Worm (Caenorhabditis elegans): ENCODE data around the gene hsd-3.

hsd-3 gene

DNA sequence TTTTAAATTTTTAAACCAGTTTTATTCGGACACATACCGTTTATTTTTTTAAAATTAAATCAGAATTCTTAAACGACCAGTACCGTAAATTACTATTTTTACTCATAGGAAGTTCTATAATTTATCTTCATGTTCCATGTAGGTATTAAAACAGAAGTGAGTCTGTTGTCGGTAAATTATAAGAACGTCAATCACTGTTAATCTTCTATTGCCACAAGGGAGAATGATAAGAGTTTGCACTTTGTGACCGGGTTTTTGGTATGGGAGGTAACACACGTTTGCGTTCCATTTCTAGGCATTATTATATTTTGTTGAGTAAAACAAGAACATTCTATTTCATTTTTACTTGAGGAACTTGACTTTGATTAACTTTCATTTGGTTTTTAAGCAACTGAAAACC lies at the start of gene hsd-3:
Gene hsd-3 (plus strand): TSS at position 301 of the 400 bp plus-strand sequence.
- TF ChIP-seq lin-13 (GFP tag; optimal IDR thresholded peaks at IDR 0.05) (no peak), nhr-23 (tag; optimal IDR thresholded peaks at IDR 0.05) (no peak), unc-55 (GFP tag; optimal IDR thresholded peaks at IDR 0.05) (no peak), nhr-11 (tag; optimal IDR thresholded peaks at IDR 0.05) (no peak), nhr-6 (tag; optimal IDR thresholded peaks at IDR 0.05) (no peak), mab-5 (tag; optimal IDR thresholded peaks at IDR 0.05) (no peak), R02D3.7 (tag; optimal IDR thresholded peaks at IDR 0.05) (no peak), unc-39 (tag; optimal IDR thresholded peaks at IDR 0.05) (no peak), ztf-4 (tag; optimal IDR thresholded peaks at IDR 0.05) (no peak), skn-1 (tag; optimal IDR thresholded peaks at IDR 0.05) (no peak)

DNA sequence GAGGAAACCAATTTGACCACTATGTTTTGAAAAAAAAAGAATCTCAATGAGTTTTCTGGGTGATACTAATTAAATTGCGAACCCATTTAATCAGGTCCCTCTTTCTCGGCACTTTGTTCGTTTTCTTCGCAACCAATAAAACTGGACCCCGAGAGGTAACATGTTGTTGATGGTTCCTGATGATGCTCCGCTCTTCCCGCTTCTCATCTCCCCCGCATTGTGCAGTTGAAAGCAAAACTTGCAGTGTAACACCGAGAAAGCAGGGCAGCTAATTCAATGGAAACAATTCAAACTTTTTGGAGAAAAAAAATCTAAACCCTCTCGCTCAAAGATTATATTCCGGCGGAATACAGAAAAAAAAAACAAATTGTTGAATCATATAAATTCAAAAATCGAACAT lies 49.7 kb upstream of the hsd-3 start:
- TF ChIP-seq ceh-16 (tag; optimal IDR thresholded peaks at IDR 0.05) (no peak), zag-1 (tag; optimal IDR thresholded peaks at IDR 0.05) (no peak), unc-39 (tag; optimal IDR thresholded peaks at IDR 0.05) (no peak), nhr-11 (tag; optimal IDR thresholded peaks at IDR 0.05) (no peak), C34F6.9 (tag; optimal IDR thresholded peaks at IDR 0.05) (no peak), nhr-25 (tag; optimal IDR thresholded peaks at IDR 0.05) (no peak), aly-2 (tag; optimal IDR thresholded peaks at IDR 0.05) (no peak), elt-3 (tag; optimal IDR thresholded peaks at IDR 0.05) (no peak), ztf-4 (tag; optimal IDR thresholded peaks at IDR 0.05) (no peak), ama-1 (optimal IDR thresholded peaks at IDR 0.05) (no peak)

DNA sequence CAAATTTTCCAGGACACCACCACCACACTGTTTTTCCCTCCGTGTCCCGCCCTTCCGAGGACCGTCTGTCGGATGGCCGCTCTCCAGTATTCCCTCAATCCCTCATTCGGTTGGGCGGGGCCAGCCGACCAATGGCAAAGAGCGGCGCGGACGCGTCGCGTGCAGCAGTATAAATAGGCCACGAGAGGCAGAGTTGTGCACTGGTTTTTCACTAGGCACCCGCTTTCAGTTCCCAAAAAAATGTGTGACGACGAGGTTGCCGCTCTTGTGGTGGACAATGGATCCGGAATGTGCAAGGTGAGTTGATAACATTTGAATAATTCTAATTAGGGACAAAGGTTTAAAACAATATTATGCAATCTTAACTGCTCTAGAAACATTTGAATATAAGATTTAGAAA lies 48.7 kb upstream of the hsd-3 start, which contains the start of gene act-4:
Gene act-4 (plus strand): TSS at position 200 of the 400 bp plus-strand sequence.
- peak; percentile 96 for TF ChIP-seq ama-1 (optimal IDR thresholded peaks at IDR 0.05)
- TF ChIP-seq nhr-129 (tag; optimal IDR thresholded peaks at IDR 0.05): peak; percentile 52
- TF ChIP-seq sma-3 (GFP tag; optimal IDR thresholded peaks at IDR 0.05): peak; percentile 33
- peak; percentile 33 for TF ChIP-seq zag-1 (tag; optimal IDR thresholded peaks at IDR 0.05)
- peak; percentile 78 for TF ChIP-seq F13H6.1 (tag; optimal IDR thresholded peaks at IDR 0.05)
- TF ChIP-seq ceh-16 (tag; optimal IDR thresholded peaks at IDR 0.05): peak; percentile 21
- no peak for TF ChIP-seq crh-2 (tag; optimal IDR thresholded peaks at IDR 0.05)
- peak; percentile 15 for TF ChIP-seq ceh-82 (tag; optimal IDR thresholded peaks at IDR 0.05)
- TF ChIP-seq sma-9 (GFP tag; optimal IDR thresholded peaks at IDR 0.05): peak; percentile 54
- TF ChIP-seq sma-9 (tag; optimal IDR thresholded peaks at IDR 0.05): no peak
- TF ChIP-seq unc-55 (GFP tag; optimal IDR thresholded peaks at IDR 0.05): peak; percentile 43
- TF ChIP-seq nhr-6 (tag; optimal IDR thresholded peaks at IDR 0.05): no peak
- no peak for TF ChIP-seq nhr-237 (tag; optimal IDR thresholded peaks at IDR 0.05)
- peak; percentile 41 for TF ChIP-seq C34F6.9 (tag; optimal IDR thresholded peaks at IDR 0.05)
- no peak for TF ChIP-seq egl-27 (tag; optimal IDR thresholded peaks at IDR 0.05)
- no peak for TF ChIP-seq lin-39 (tag; optimal IDR thresholded peaks at IDR 0.05)
- peak; percentile 48 for TF ChIP-seq sem-4 (tag; optimal IDR thresholded peaks at IDR 0.05)
- TF ChIP-seq mab-5 (tag; optimal IDR thresholded peaks at IDR 0.05): peak; percentile 20
- TF ChIP-seq lsy-2 (tag; optimal IDR thresholded peaks at IDR 0.05): peak; percentile 15 to 59
- TF ChIP-seq mdl-1 (tag; optimal IDR thresholded peaks at IDR 0.05): peak; percentile 26 to 58
- TF ChIP-seq ztf-11 (tag; optimal IDR thresholded peaks at IDR 0.05): no peak
- TF ChIP-seq nhr-10 (tag; optimal IDR thresholded peaks at IDR 0.05): no peak
- TF ChIP-seq nhr-77 (tag; optimal IDR thresholded peaks at IDR 0.05): no peak
- TF ChIP-seq mbf-1 (tag; optimal IDR thresholded peaks at IDR 0.05): no peak
- peak; percentile 26 for TF ChIP-seq lin-13 (GFP tag; optimal IDR thresholded peaks at IDR 0.05)
- TF ChIP-seq nhr-12 (tag; optimal IDR thresholded peaks at IDR 0.05): no peak

DNA sequence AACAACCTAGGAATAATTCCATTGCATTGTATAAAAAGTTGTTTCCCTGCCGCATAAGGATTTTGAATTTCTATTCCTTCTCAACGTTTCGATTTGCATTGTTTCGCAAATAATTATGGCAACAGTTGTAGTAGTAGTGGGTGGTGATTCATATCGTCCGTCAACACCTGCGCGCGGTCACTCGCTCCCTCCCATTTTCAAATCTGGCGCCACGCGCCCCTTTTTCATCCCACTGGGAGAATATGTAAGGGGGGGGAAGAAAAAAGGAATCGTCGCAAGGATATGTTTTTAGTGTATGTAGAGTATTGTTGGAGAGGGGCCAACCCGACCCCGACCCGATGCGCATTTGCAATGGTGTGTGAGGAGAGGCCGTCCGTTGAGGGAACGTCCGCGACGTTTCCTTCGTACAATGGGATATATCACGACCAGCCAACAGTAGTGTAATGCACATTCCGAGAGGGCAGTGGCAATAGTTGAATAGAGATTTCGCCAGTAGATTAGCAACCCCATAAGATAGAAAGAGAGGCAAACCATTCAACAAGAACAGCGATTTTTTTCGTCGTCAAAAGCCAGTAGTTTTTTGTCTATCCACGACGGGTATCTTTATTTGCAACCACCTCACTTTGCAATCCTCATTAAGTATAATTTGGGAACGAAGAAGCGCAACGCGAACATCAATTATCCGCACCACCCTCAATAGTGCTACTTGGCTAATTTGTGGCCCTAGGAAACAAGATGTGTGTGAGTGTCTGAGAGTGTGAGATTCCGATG lies 48.0 kb upstream of the hsd-3 start:
- TF ChIP-seq ceh-16 (tag; optimal IDR thresholded peaks at IDR 0.05) (peak; percentile 15), R02D3.7 (tag; optimal IDR thresholded peaks at IDR 0.05) (no peak), nhr-11 (tag; optimal IDR thresholded peaks at IDR 0.05) (no peak), elt-3 (tag; optimal IDR thresholded peaks at IDR 0.05) (no peak)

Data from whole organism, L2 larva.